Fruit fly (Drosophila melanogaster) whole organism, embryonic: Measurements from ENCODE around the gene dj-1beta.

Experiments
- Antp ChIP-seq: fragments of 200-800 bp; sonication (Bioruptor generic); optimal IDR thresholded peaks from 3 replicates; lab custom pipeline; 2016; ENCODE audit warnings: missing biosample characterization, missing genetic modification characterization
- Atf6 ChIP-seq: fragments of 200-800 bp; sonication (Bioruptor generic); IDR thresholded peaks from 2 replicates; pipeline ENCODE4 v1.3.6; 2022; ENCODE audit warnings: missing biosample characterization, missing genetic modification characterization
- B-H2 ChIP-seq: fragments of 200-800 bp; sonication (Bioruptor generic); optimal IDR thresholded peaks from 2 replicates; lab custom pipeline; 2018; ENCODE audit warnings: missing biosample characterization, mild to moderate bottlenecking, missing genetic modification characterization
- Blimp-1 ChIP-seq: fragments of 200-800 bp; sonication (Bioruptor generic); optimal IDR thresholded peaks from 3 replicates; lab custom pipeline; 2018; ENCODE audit warnings: missing biosample characterization, missing genetic modification characterization, mild to moderate bottlenecking, moderate library complexity, missing genetic modification reagents
- CG11398 ChIP-seq: fragments of 200-800 bp; sonication (Bioruptor generic); optimal IDR thresholded peaks from 2 replicates; lab custom pipeline; 2016; ENCODE audit warnings: missing biosample characterization, missing genetic modification characterization
- CG11504 ChIP-seq: fragments of 200-800 bp; sonication (Bioruptor generic); optimal IDR thresholded peaks from 3 replicates; lab custom pipeline; 2019; ENCODE audit warnings: missing biosample characterization, mild to moderate bottlenecking, missing genetic modification characterization, moderate library complexity
- CG11695 ChIP-seq: fragments of 200-800 bp; sonication (Bioruptor generic); IDR thresholded peaks from 3 replicates; pipeline ENCODE4 v1.3.6; 2022; ENCODE audit warnings: missing biosample characterization, missing genetic modification characterization
- CG11696 ChIP-seq: fragments of 200-800 bp; sonication (Bioruptor generic); IDR thresholded peaks from 2 replicates; pipeline ENCODE4 v1.3.6; 2022; ENCODE audit warnings: missing biosample characterization, missing genetic modification characterization
- CG12391 ChIP-seq: fragments of 200-800 bp; sonication (Bioruptor generic); optimal IDR thresholded peaks from 3 replicates; lab custom pipeline; 2018; ENCODE audit warnings: missing biosample characterization, mild to moderate bottlenecking, missing genetic modification characterization, moderate library complexity
- CG13775 ChIP-seq: fragments of 200-800 bp; sonication (Bioruptor generic); optimal IDR thresholded peaks from 3 replicates; lab custom pipeline; 2017; ENCODE audit warnings: missing biosample characterization, mild to moderate bottlenecking, missing genetic modification characterization
- CG14014 ChIP-seq: fragments of 200-800 bp; sonication (Bioruptor generic); IDR thresholded peaks from 2 replicates; pipeline ENCODE4 v1.3.6; 2022; ENCODE audit warnings: missing biosample characterization, missing genetic modification characterization
- CG17359 ChIP-seq: fragments of 200-800 bp; sonication (Bioruptor generic); optimal IDR thresholded peaks from 3 replicates; lab custom pipeline; 2018; ENCODE audit warnings: missing biosample characterization, mild to moderate bottlenecking, missing genetic modification characterization, moderate library complexity
- CG2712 ChIP-seq: fragments of 200-800 bp; optimal IDR thresholded peaks from 3 replicates; lab custom pipeline; 2019; ENCODE audit warnings: missing biosample characterization, mild to moderate bottlenecking, missing genetic modification characterization, moderate library complexity
- CG31441 ChIP-seq: fragments of 200-800 bp; sonication (Bioruptor generic); IDR thresholded peaks from 2 replicates; pipeline ENCODE4 v1.3.6; 2022; ENCODE audit warnings: missing biosample characterization, missing genetic modification characterization
- CG4404 ChIP-seq: fragments of 200-800 bp; sonication (Bioruptor generic); IDR thresholded peaks from 2 replicates; pipeline ENCODE4 v1.3.6; 2022; ENCODE audit warnings: missing biosample characterization, missing genetic modification characterization
- CG4707 ChIP-seq: fragments of 200-800 bp; sonication (Bioruptor generic); optimal IDR thresholded peaks from 2 replicates; lab custom pipeline; 2018; ENCODE audit warnings: missing biosample characterization, mild to moderate bottlenecking, missing genetic modification characterization, moderate library complexity
- CG6272 ChIP-seq: fragments of 200-800 bp; sonication (Bioruptor generic); IDR thresholded peaks from 2 replicates; pipeline ENCODE4 v1.3.6; 2022; ENCODE audit warnings: missing biosample characterization, missing genetic modification characterization
- CG6683 ChIP-seq: fragments of 200-800 bp; sonication (Bioruptor generic); optimal IDR thresholded peaks from 2 replicates; lab custom pipeline; 2017; ENCODE audit warnings: missing biosample characterization, mild to moderate bottlenecking, missing genetic modification characterization, missing genetic modification reagents
- CG7987 ChIP-seq: fragments of 200-800 bp; sonication (Bioruptor generic); optimal IDR thresholded peaks from 2 replicates; lab custom pipeline; 2018; ENCODE audit warnings: missing biosample characterization, mild to moderate bottlenecking, missing genetic modification characterization, moderate library complexity
- CG8924 ChIP-seq: fragments of 200-800 bp; optimal IDR thresholded peaks from 3 replicates; lab custom pipeline; 2019; ENCODE audit warnings: missing biosample characterization, mild to moderate bottlenecking, missing genetic modification characterization, moderate library complexity
- CoRest ChIP-seq: fragments of 200-800 bp; sonication (Bioruptor generic); optimal IDR thresholded peaks from 3 replicates; lab custom pipeline; 2018; ENCODE audit warnings: missing biosample characterization, mild to moderate bottlenecking, missing genetic modification characterization, moderate library complexity
- Dip3 ChIP-seq: fragments of 200-800 bp; sonication (Bioruptor generic); optimal IDR thresholded peaks from 3 replicates; lab custom pipeline; 2016; ENCODE audit warnings: missing biosample characterization, missing genetic modification characterization
- Hr51 ChIP-seq, 2 experiments: fragments of 200-800 bp; sonication (Bioruptor generic); optimal IDR thresholded peaks; 2 replicates in 1 of 2; 3 replicates in 1 of 2; lab custom pipeline; 2016 to 2018; ENCODE audit warnings: missing biosample characterization in 2 of 2, missing genetic modification characterization in 2 of 2, mild to moderate bottlenecking in 1 of 2, moderate library complexity in 1 of 2
- Hsf ChIP-seq: fragments of 200-800 bp; sonication (Bioruptor generic); optimal IDR thresholded peaks from 3 replicates; lab custom pipeline; 2016; ENCODE audit warnings: missing biosample characterization, missing genetic modification characterization
- Med ChIP-seq: fragments of 200-800 bp; sonication (Bioruptor generic); peaks from one replicate; lab custom pipeline; 2016; ENCODE audit warnings: missing biosample characterization, missing genetic modification characterization, mild to moderate bottlenecking, inconsistent platforms, moderate library complexity
- NC2β ChIP-seq: fragments of 200-800 bp; sonication (Bioruptor generic); optimal IDR thresholded peaks from 2 replicates; lab custom pipeline; 2016; ENCODE audit warnings: missing biosample characterization, missing genetic modification characterization
- NfI ChIP-seq: fragments of 200-800 bp; sonication (Bioruptor generic); optimal IDR thresholded peaks from 3 replicates; lab custom pipeline; 2018; ENCODE audit warnings: missing biosample characterization, mild to moderate bottlenecking, missing genetic modification characterization, moderate library complexity
- Poxn ChIP-seq: fragments of 200-800 bp; sonication (Bioruptor generic); IDR thresholded peaks from 2 replicates; pipeline ENCODE4 v1.3.6; 2022; ENCODE audit warnings: missing biosample characterization, missing genetic modification characterization
- Ptx1 ChIP-seq: fragments of 200-800 bp; sonication (Bioruptor generic); IDR thresholded peaks from 2 replicates; pipeline ENCODE4 v1.3.6; 2022; ENCODE audit warnings: missing biosample characterization, missing genetic modification characterization
- Rx ChIP-seq: fragments of 200-800 bp; sonication (Bioruptor generic); IDR thresholded peaks from 2 replicates; pipeline ENCODE4 v1.3.6; 2022; ENCODE audit warnings: missing biosample characterization, missing genetic modification characterization
- Side ChIP-seq: fragments of 200-800 bp; sonication (Bioruptor generic); optimal IDR thresholded peaks from 2 replicates; lab custom pipeline; 2016; ENCODE audit warnings: missing biosample characterization, missing genetic modification characterization
- Ssrp ChIP-seq: fragments of 200-800 bp; sonication (Bioruptor generic); optimal IDR thresholded peaks from 2 replicates; lab custom pipeline; 2018; ENCODE audit warnings: missing biosample characterization, mild to moderate bottlenecking, missing genetic modification characterization, moderate library complexity
- Stat92E ChIP-seq, 3 experiments: fragments of >200 bp in 2 of 3; fragments of 200-800 bp in 1 of 3; sonication (Bioruptor generic) in 1 of 3; optimal IDR thresholded peaks; 2 replicates each; lab custom pipeline; 2017 to 2019; ENCODE audit warnings: missing biosample characterization in 3 of 3, missing genetic modification characterization in 3 of 3, mild to moderate bottlenecking in 1 of 3, moderate library complexity in 1 of 3
- TFAM ChIP-seq: fragments of 200-800 bp; sonication (Bioruptor generic); optimal IDR thresholded peaks from 2 replicates; lab custom pipeline; 2017; ENCODE audit warnings: missing biosample characterization, missing genetic modification characterization, inconsistent platforms
- Taf1 ChIP-seq: fragments of 200-800 bp; sonication (Bioruptor generic); IDR thresholded peaks from 2 replicates; pipeline ENCODE4 v1.3.6; 2022; ENCODE audit warnings: missing biosample characterization, missing genetic modification characterization
- Xrp1 ChIP-seq: fragments of 200-800 bp; sonication (Bioruptor generic); IDR thresholded peaks from 2 replicates; pipeline ENCODE4 v1.3.6; 2022; ENCODE audit warnings: missing biosample characterization, missing genetic modification characterization
- abd-A ChIP-seq: fragments of 200-800 bp; sonication (Bioruptor generic); optimal IDR thresholded peaks from 3 replicates; lab custom pipeline; 2019; ENCODE audit warnings: missing biosample characterization, mild to moderate bottlenecking, missing genetic modification characterization, moderate library complexity
- cad ChIP-seq: fragments of >200 bp; optimal IDR thresholded peaks from 2 replicates; lab custom pipeline; 2017; ENCODE audit warnings: missing biosample characterization, missing genetic modification characterization
- cato ChIP-seq: fragments of 200-800 bp; sonication (Bioruptor generic); optimal IDR thresholded peaks from 2 replicates; lab custom pipeline; 2016; ENCODE audit warnings: missing biosample characterization, missing genetic modification characterization, borderline replicate concordance
- chn ChIP-seq: fragments of 200-800 bp; sonication (Bioruptor generic); optimal IDR thresholded peaks from 2 replicates; lab custom pipeline; 2016; ENCODE audit warnings: missing biosample characterization, missing genetic modification characterization
- eyg ChIP-seq: fragments of 200-800 bp; sonication (Bioruptor generic); optimal IDR thresholded peaks from 3 replicates; lab custom pipeline; 2016; ENCODE audit warnings: missing biosample characterization, missing genetic modification characterization
- maf-S ChIP-seq: fragments of 200-800 bp; sonication (Bioruptor generic); optimal IDR thresholded peaks from 2 replicates; lab custom pipeline; 2016; ENCODE audit warnings: missing biosample characterization, missing genetic modification characterization
- repo ChIP-seq: fragments of 200-800 bp; sonication (Bioruptor generic); optimal IDR thresholded peaks from 2 replicates; lab custom pipeline; 2016; ENCODE audit warnings: missing biosample characterization, missing genetic modification characterization
- slbo ChIP-seq: fragments of 200-800 bp; sonication (Bioruptor generic); IDR thresholded peaks from 2 replicates; pipeline ENCODE4 v1.3.6; 2022; ENCODE audit warnings: missing biosample characterization, missing genetic modification characterization
- so ChIP-seq: fragments of 200-800 bp; sonication (Bioruptor generic); IDR thresholded peaks from 3 replicates; pipeline ENCODE4 v1.3.6; 2022; ENCODE audit warnings: missing biosample characterization, missing genetic modification characterization
- sob ChIP-seq: fragments of 200-800 bp; sonication (Bioruptor generic); IDR thresholded peaks from 2 replicates; pipeline ENCODE4 v1.3.6; 2022; ENCODE audit warnings: missing biosample characterization, missing genetic modification characterization
- sr ChIP-seq: fragments of 200-800 bp; sonication (Bioruptor generic); IDR thresholded peaks from 3 replicates; pipeline ENCODE4 v1.3.6; 2022; ENCODE audit warnings: missing biosample characterization, missing genetic modification characterization
- tgo ChIP-seq: fragments of 200-800 bp; sonication (Bioruptor generic); IDR thresholded peaks from 3 replicates; pipeline ENCODE4 v1.3.6; 2022; ENCODE audit warnings: missing biosample characterization, missing genetic modification characterization
- vvl ChIP-seq: fragments of 200-800 bp; sonication (Bioruptor generic); IDR thresholded peaks from 2 replicates; pipeline ENCODE4 v1.3.6; 2022; ENCODE audit warnings: missing biosample characterization, missing genetic modification characterization

The dj-1beta gene

DNA sequence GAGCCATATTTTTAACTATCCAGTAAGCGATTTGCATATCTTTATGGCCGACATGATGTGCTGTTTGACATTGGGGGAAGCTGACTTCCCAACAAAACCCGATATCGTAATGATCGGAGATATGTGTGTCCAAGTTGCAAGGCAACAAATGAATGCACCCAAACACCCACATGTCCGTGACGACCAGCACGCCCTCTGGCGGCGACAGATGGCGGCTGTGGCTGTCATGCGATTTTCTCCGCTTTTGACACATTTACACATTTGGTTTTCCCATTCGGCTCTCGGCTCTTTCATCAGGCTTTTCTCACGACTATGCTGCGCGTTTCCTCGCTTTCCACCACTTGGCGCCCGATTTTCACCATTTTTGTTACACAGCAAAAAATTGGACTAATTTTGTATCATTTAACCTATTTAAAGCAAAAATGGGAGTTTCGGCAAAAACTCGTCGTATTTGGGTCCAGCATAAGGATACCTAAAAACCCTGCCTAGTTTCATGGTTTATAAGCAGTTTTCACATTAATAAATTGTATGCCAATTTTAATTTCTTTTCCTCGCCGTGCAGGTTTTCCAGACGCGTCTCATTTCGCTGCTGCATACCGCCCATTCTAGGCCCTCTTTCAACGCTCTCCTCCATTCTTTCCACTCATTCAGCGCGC, 7.8 kb downstream of the dj-1beta start (continued):
- TF ChIP-seq so (GFP tag; lab: Robert Waterston, UW): 0 out of 3 replicates have a peak, but pooled peaks have one; percentile 34
- TF ChIP-seq CG11398 (GFP tag; lab: Kevin White, UChicago): peak; percentile 15
- TF ChIP-seq Hsf (GFP tag; lab: Kevin White, UChicago): peak; percentile 17
- no peak for TF ChIP-seq Dip3 (GFP tag; lab: Kevin White, UChicago)
- TF ChIP-seq Ssrp (tag; lab: Kevin White, UChicago): peak; percentile 41
- TF ChIP-seq CG6272 (GFP tag; lab: Robert Waterston, UW): no peak
- no peak for TF ChIP-seq B-H2 (GFP tag; lab: Kevin White, UChicago)
- TF ChIP-seq CoRest (tag; lab: Kevin White, UChicago): no peak
- TF ChIP-seq Blimp-1 (GFP tag; lab: Kevin White, UChicago): peak; percentile 38
- TF ChIP-seq maf-S (GFP tag; lab: Kevin White, UChicago): peak; percentile 19
- peak; percentile 18 for TF ChIP-seq CG13775 (GFP tag; lab: Kevin White, UChicago)
- TF ChIP-seq NfI (GFP tag; lab: Kevin White, UChicago): peak; percentile 28
- no peak for TF ChIP-seq CG7987 (GFP tag; lab: Kevin White, UChicago)
- TF ChIP-seq Atf6 (GFP tag; lab: Robert Waterston, UW): peak; percentile 58
- no peak for TF ChIP-seq tgo (GFP tag; lab: Robert Waterston, UW)
- TF ChIP-seq Ptx1 (GFP tag; lab: Robert Waterston, UW): peak; percentile 49
- peak; percentile 20 for TF ChIP-seq cato
- TF ChIP-seq CG4404 (GFP tag; lab: Robert Waterston, UW): 0 out of 2 replicates have a peak, but pooled peaks have one; percentile 17
- no peak for TF ChIP-seq Poxn (GFP tag; lab: Robert Waterston, UW)
- TF ChIP-seq CG12391: peak; percentile 23
- TF ChIP-seq CG11504 (tag; lab: Kevin White, UChicago): peak; percentile 28
- TF ChIP-seq NC2β (GFP tag; lab: Kevin White, UChicago): peak; percentile 28
- TF ChIP-seq sob (GFP tag; lab: Robert Waterston, UW): no peak
- no peak for TF ChIP-seq TFAM (GFP tag; lab: Kevin White, UChicago)
- no peak for TF ChIP-seq Rx (GFP tag; lab: Robert Waterston, UW)
- peak; percentile 9 for TF ChIP-seq CG2712 (tag; lab: Kevin White, UChicago)
- TF ChIP-seq Antp: peak; percentile 42
- peak; percentile 8 for TF ChIP-seq CG17359 (tag; lab: Kevin White, UChicago)
- peak; percentile 37; the same call in 1 of the 2 replicates for TF ChIP-seq vvl (GFP tag; lab: Robert Waterston, UW)
- no peak for TF ChIP-seq abd-A
- TF ChIP-seq CG31441: peak; percentile 11; the same call in 1 of the 2 replicates
- no peak for TF ChIP-seq CG8924
- 0 out of 2 replicates have a peak, but pooled peaks have one; percentile 36 for TF ChIP-seq CG14014 (GFP tag; lab: Robert Waterston, UW)
- no peak for TF ChIP-seq Stat92E (GFP tag; optimal IDR thresholded peaks at IDR 0.05; lab: Kevin White, UChicago)
- no peak for TF ChIP-seq cad (GFP tag; lab: Kevin White, UChicago)
- no peak for TF ChIP-seq CG4707 (GFP tag; lab: Kevin White, UChicago)
- TF ChIP-seq Med (GFP tag; lab: Kevin White, UChicago): peak; percentile 85
- no peak for TF ChIP-seq Side (GFP tag; lab: Kevin White, UChicago)
- no peak for TF ChIP-seq eyg (GFP tag; lab: Kevin White, UChicago)
- peak; percentile 47; the same call in 1 of the 2 replicates for TF ChIP-seq Xrp1 (GFP tag; lab: Robert Waterston, UW)
- peak; percentile 24 for TF ChIP-seq chn (GFP tag; lab: Kevin White, UChicago)
- TF ChIP-seq Hr51 (GFP tag; optimal IDR thresholded peaks at IDR 0.05; lab: Kevin White, UChicago): peak in 1 of 2 experiments; percentile 26
- TF ChIP-seq CG6683 (GFP tag; lab: Kevin White, UChicago): no peak
- TF ChIP-seq Taf1 (GFP tag; lab: Robert Waterston, UW): no peak
- peak; percentile 6 for TF ChIP-seq repo (GFP tag; lab: Kevin White, UChicago)
- TF ChIP-seq CG11696 (GFP tag; lab: Robert Waterston, UW): 0 out of 2 replicates have a peak, but pooled peaks have one; percentile 15
- 0 out of 3 replicates have a peak, but pooled peaks have one; percentile 13 for TF ChIP-seq CG11695
- TF ChIP-seq slbo (GFP tag; lab: Robert Waterston, UW): peak; percentile 42
- peak; percentile 32; the same call in 1 of the 3 replicates for TF ChIP-seq sr (GFP tag; lab: Robert Waterston, UW)
